Worm (Caenorhabditis elegans) whole organism, L4 larva: ENCODE results near the gene cal-4.
A peak's percentile ranks its signal among the peaks of the same experiment; 100 is the strongest.

Experiments
- F26F4.8 ChIP-seq: fragments of 200-800 bp; sonication (Bioruptor generic); conservative IDR thresholded peaks from 2 replicates; pipeline ENCODE4 v1.3.6; 2022; ENCODE audit warnings: missing genetic modification characterization, missing compliant biosample characterization
- F37D6.2 ChIP-seq: sonication (generic microtip); optimal IDR thresholded peaks from 2 replicates; lab custom pipeline; 2016; ENCODE audit warnings: mild to moderate bottlenecking, missing genetic modification characterization, missing compliant biosample characterization
- F44E2.7 ChIP-seq: fragments of 200-800 bp; sonication (Bioruptor generic); IDR thresholded peaks from 2 replicates; pipeline ENCODE4 v2.1.2; 2022; ENCODE audit warnings: missing genetic modification characterization, missing compliant biosample characterization
- Y105C5A.15 ChIP-seq: fragments of 200-800 bp; sonication (Bioruptor generic); IDR thresholded peaks from 2 replicates; pipeline ENCODE4 v1.3.6; 2022; ENCODE audit warnings: missing genetic modification characterization, missing compliant biosample characterization
- Y48G9A.11 ChIP-seq: fragments of 200-800 bp; sonication (Bioruptor generic); IDR thresholded peaks from 2 replicates; pipeline ENCODE4 v1.3.6; 2022; ENCODE audit warnings: missing genetic modification reagents, missing genetic modification characterization, missing compliant biosample characterization
- Y75B8A.6 ChIP-seq: fragments of 200-800 bp; sonication (Bioruptor generic); IDR thresholded peaks from 2 replicates; pipeline ENCODE4 v1.3.6; 2022; ENCODE audit warnings: missing genetic modification reagents, missing genetic modification characterization, missing compliant biosample characterization
- ZK546.5 ChIP-seq, 2 experiments: sonication (generic microtip); optimal IDR thresholded peaks; 2 replicates each; lab custom pipeline; 2017; ENCODE audit warnings: missing biosample characterization in 2 of 2, missing genetic modification characterization in 2 of 2
- aha-1 ChIP-seq: fragments of 150-350 bp; peaks from one replicate; lab custom pipeline; 2014; ENCODE audit warnings: missing biosample characterization, missing genetic modification characterization
- ceh-20 ChIP-seq: fragments of 200-800 bp; sonication (Bioruptor generic); IDR thresholded peaks from 2 replicates; pipeline ENCODE4 v1.3.6; 2022; ENCODE audit warnings: missing genetic modification reagents, missing genetic modification characterization, missing compliant biosample characterization
- ceh-28 ChIP-seq: fragments of 150-350 bp; optimal IDR thresholded peaks from 2 replicates; lab custom pipeline; 2014; ENCODE audit warnings: missing biosample characterization, missing genetic modification reagents, missing genetic modification characterization
- ceh-32 ChIP-seq: sonication (generic microtip); optimal IDR thresholded peaks from 2 replicates; lab custom pipeline; 2016; ENCODE audit warnings: mild to moderate bottlenecking, missing genetic modification characterization, missing compliant biosample characterization; ENCODE audit not compliant: poor library complexity
- cey-2 ChIP-seq: sonication (generic microtip); optimal IDR thresholded peaks from 3 replicates; lab custom pipeline; 2017; ENCODE audit warnings: missing genetic modification characterization, mild to moderate bottlenecking, missing compliant biosample characterization, antibody characterized with exemption, borderline replicate concordance; ENCODE audit not compliant: insufficient read depth
- ctbp-1 ChIP-seq: fragments of 200-800 bp; sonication (Bioruptor generic); IDR thresholded peaks from 2 replicates; pipeline ENCODE4 v1.3.6; 2022; ENCODE audit warnings: missing genetic modification reagents, missing genetic modification characterization, missing compliant biosample characterization
- daf-8 ChIP-seq: fragments of 200-800 bp; sonication (Bioruptor generic); IDR thresholded peaks from 2 replicates; pipeline ENCODE4 v1.3.6; 2022; ENCODE audit warnings: missing genetic modification characterization, missing compliant biosample characterization
- dmd-6 ChIP-seq: fragments of 200-800 bp; sonication (Bioruptor generic); IDR thresholded peaks from 2 replicates; pipeline ENCODE4 v1.3.6; 2022; ENCODE audit warnings: missing genetic modification reagents, missing genetic modification characterization, missing compliant biosample characterization
- dpl-1 ChIP-seq: fragments of 150-350 bp; optimal IDR thresholded peaks from 2 replicates; lab custom pipeline; 2014; ENCODE audit warnings: missing biosample characterization, missing genetic modification reagents, missing genetic modification characterization
- duxl-1 ChIP-seq: sonication (generic microtip); optimal IDR thresholded peaks from 2 replicates; lab custom pipeline; 2016; ENCODE audit warnings: mild to moderate bottlenecking, missing genetic modification characterization, moderate library complexity, missing compliant biosample characterization; ENCODE audit not compliant: poor library complexity
- dve-1 ChIP-seq: sonication (generic microtip); optimal IDR thresholded peaks from 2 replicates; lab custom pipeline; 2017; ENCODE audit warnings: antibody characterized with exemption, mild to moderate bottlenecking, missing genetic modification characterization, missing compliant biosample characterization; ENCODE audit not compliant: insufficient read depth
- hlh-30 ChIP-seq: sonication (generic microtip); optimal IDR thresholded peaks from 2 replicates; lab custom pipeline; 2017; ENCODE audit warnings: antibody characterized with exemption, mild to moderate bottlenecking, missing genetic modification characterization, missing compliant biosample characterization; ENCODE audit not compliant: insufficient read depth
- hmg-1.1 ChIP-seq: fragments of 200-800 bp; sonication (Bioruptor generic); IDR thresholded peaks from 2 replicates; pipeline ENCODE4 v1.3.6; 2022; ENCODE audit warnings: missing genetic modification reagents, missing genetic modification characterization, missing compliant biosample characterization
- lim-7 ChIP-seq: fragments of 200-800 bp; sonication (Bioruptor generic); IDR thresholded peaks from 2 replicates; pipeline ENCODE4 v1.3.6; 2022; ENCODE audit warnings: missing genetic modification characterization, missing compliant biosample characterization
- lin-13 ChIP-seq: fragments of 150-350 bp; optimal IDR thresholded peaks from 2 replicates; lab custom pipeline; 2014; ENCODE audit warnings: missing biosample characterization, missing genetic modification reagents, missing genetic modification characterization
- lin-29 ChIP-seq: fragments of 200-800 bp; sonication (Bioruptor generic); IDR thresholded peaks from 2 replicates; pipeline ENCODE4 v1.3.6; 2022; ENCODE audit warnings: missing genetic modification reagents, missing genetic modification characterization, missing compliant biosample characterization
- lir-3 ChIP-seq: sonication (generic microtip); optimal IDR thresholded peaks from 2 replicates; lab custom pipeline; 2016; ENCODE audit warnings: mild to moderate bottlenecking, missing genetic modification characterization, missing compliant biosample characterization
- lsy-2 ChIP-seq, 2 experiments: fragments of 150-350 bp in 1 of 2; sonication (generic microtip) in 1 of 2; optimal IDR thresholded peaks; 2 replicates each; lab custom pipeline; 2014 to 2017; ENCODE audit warnings: missing biosample characterization in 2 of 2, missing genetic modification characterization in 2 of 2
- madf-5 ChIP-seq, 2 experiments: fragments of 200-800 bp; sonication (Bioruptor generic); IDR thresholded peaks; 2 replicates each; pipeline ENCODE4 v1.3.6; 2022; ENCODE audit warnings: missing compliant biosample characterization in 2 of 2, missing genetic modification characterization in 2 of 2
- mep-1 ChIP-seq: fragments of 150-350 bp; sonication (generic microtip); optimal IDR thresholded peaks from 3 replicates; lab custom pipeline; 2014; ENCODE audit warnings: missing biosample characterization, missing genetic modification characterization
- nhr-11 ChIP-seq: fragments of 150-350 bp; optimal IDR thresholded peaks from 2 replicates; lab custom pipeline; 2014; ENCODE audit warnings: missing biosample characterization, missing genetic modification characterization
- nhr-28 ChIP-seq: fragments of 150-350 bp; optimal IDR thresholded peaks from 2 replicates; lab custom pipeline; 2014; ENCODE audit warnings: missing biosample characterization, missing genetic modification characterization
- nhr-6 ChIP-seq: fragments of 150-350 bp; optimal IDR thresholded peaks from 2 replicates; lab custom pipeline; 2014; ENCODE audit warnings: missing biosample characterization, missing genetic modification characterization
- pha-4 ChIP-seq, 2 experiments: fragments of 150-350 bp in 1 of 2; fragments of 200-800 bp in 1 of 2; sonication (Bioruptor generic) in 1 of 2; IDR thresholded peaks in 1 of 2; optimal IDR thresholded peaks in 1 of 2; 2 replicates each; pipeline versions ENCODE4 v1.3.6 to Lab custom; 2014 to 2022; ENCODE audit warnings: missing genetic modification characterization in 2 of 2, missing genetic modification reagents in 2 of 2, missing biosample characterization in 1 of 2, missing compliant biosample characterization in 1 of 2
- rbr-2 ChIP-seq: sonication (generic microtip); optimal IDR thresholded peaks from 2 replicates; lab custom pipeline; 2016; ENCODE audit warnings: missing genotype, missing genetic modification characterization, missing compliant biosample characterization
- sdz-12 ChIP-seq: fragments of 200-800 bp; sonication (Bioruptor generic); optimal IDR thresholded peaks from 2 replicates; lab custom pipeline; 2018; ENCODE audit warnings: mild to moderate bottlenecking, missing genetic modification characterization, missing compliant biosample characterization
- set-16 ChIP-seq: fragments of 200-800 bp; sonication (Bioruptor generic); IDR thresholded peaks from 2 replicates; pipeline ENCODE4 v1.3.6; 2022; ENCODE audit warnings: missing genetic modification reagents, missing genetic modification characterization, missing compliant biosample characterization
- tag-97 ChIP-seq: fragments of 200-800 bp; sonication (Bioruptor generic); IDR thresholded peaks from 2 replicates; pipeline ENCODE4 v1.3.6; 2022; ENCODE audit warnings: missing genetic modification characterization, missing compliant biosample characterization
- tra-1 ChIP-seq: fragments of 200-800 bp; sonication (Bioruptor generic); IDR thresholded peaks from 2 replicates; pipeline ENCODE4 v1.3.6; 2022; ENCODE audit warnings: missing genetic modification reagents, missing genetic modification characterization, missing compliant biosample characterization
- unc-130 ChIP-seq: sonication (generic microtip); optimal IDR thresholded peaks from 2 replicates; lab custom pipeline; 2016; ENCODE audit warnings: missing genetic modification reagents, missing genetic modification characterization, missing compliant biosample characterization
- unc-39 ChIP-seq: sonication (generic microtip); optimal IDR thresholded peaks from 2 replicates; lab custom pipeline; 2017; ENCODE audit warnings: missing biosample characterization, missing genetic modification characterization
- unc-62 ChIP-seq, 3 experiments: fragments of 150-350 bp in 1 of 3; sonication (generic microtip); optimal IDR thresholded peaks in 2 of 3; peaks in 1 of 3; 1 replicate in 1 of 3; 2 replicates in 2 of 3; lab custom pipeline; 2014 to 2017; ENCODE audit warnings: missing biosample characterization in 3 of 3, missing genetic modification characterization in 3 of 3, missing genetic modification reagents in 3 of 3, missing genotype in 1 of 3
- zag-1 ChIP-seq: fragments of 150-350 bp; optimal IDR thresholded peaks from 2 replicates; lab custom pipeline; 2014; ENCODE audit warnings: missing biosample characterization, missing genetic modification characterization
- zfp-3 ChIP-seq: fragments of 200-800 bp; sonication (Bioruptor generic); conservative IDR thresholded peaks from 2 replicates; pipeline ENCODE4 v1.3.6; 2022; ENCODE audit warnings: missing genetic modification reagents, missing genetic modification characterization, missing compliant biosample characterization
- ztf-11 ChIP-seq: fragments of 150-350 bp; optimal IDR thresholded peaks from 2 replicates; lab custom pipeline; 2014; ENCODE audit warnings: missing biosample characterization, missing genetic modification characterization
- ztf-7 ChIP-seq: fragments of 150-350 bp; optimal IDR thresholded peaks from 2 replicates; lab custom pipeline; 2014; ENCODE audit warnings: missing biosample characterization, missing genetic modification characterization

The cal-4 gene

ce11 chrIV:10521106-10521505 lies at the start of gene cal-4:
TSS of gene cal-4 (plus strand) at chrIV:10521406.
- TF ChIP-seq aha-1 (tag; lab: Kevin White, UChicago) (peak; percentile 57), ztf-11 (tag; lab: Kevin White, UChicago) (no peak), F44E2.7 (GFP tag; lab: Robert Waterston, UW) (no peak)

- TF ChIP-seq zfp-3 (GFP tag; lab: Robert Waterston, UW) (no peak), aha-1 (tag; lab: Kevin White, UChicago) (peak; percentile 44)
Measured at ce11 chrIV:10472478-10472877, 48.7 kb upstream of the cal-4 start, which contains the start of gene bgnt-1.1. TSS of gene bgnt-1.1 (plus strand) at chrIV:10472778.

ce11 chrIV:10475234-10475633 lies 46.0 kb upstream of the cal-4 start:
- TF ChIP-seq unc-130 (GFP tag; lab: Kevin White, UChicago), result no peak
- no peak for TF ChIP-seq lin-13
- TF ChIP-seq ztf-7 (tag; lab: Kevin White, UChicago), result no peak
- TF ChIP-seq pha-4 (GFP tag; IDR thresholded peaks at IDR 0.05; lab: Robert Waterston, UW), result no peak
- no peak for TF ChIP-seq pha-4 (tag; optimal IDR thresholded peaks at IDR 0.05; lab: Kevin White, UChicago)
- no peak for TF ChIP-seq ctbp-1 (GFP tag; lab: Robert Waterston, UW)
- peak in 1 of 2 experiments; percentile 95 for TF ChIP-seq unc-62 (GFP tag; optimal IDR thresholded peaks at IDR 0.05 in 1 of 2; lab: Kevin White, UChicago)
- TF ChIP-seq unc-62 (tag; optimal IDR thresholded peaks at IDR 0.05; lab: Kevin White, UChicago), result no peak
- no peak for TF ChIP-seq nhr-28 (tag; lab: Kevin White, UChicago)
- TF ChIP-seq, all 104 proteins: peak for 1

ce11 chrIV:10481695-10482094 lies 39.5 kb upstream of the cal-4 start, which contains the start of gene egl-21:
TSS of gene egl-21 (minus strand) at chrIV:10481844.
- TF ChIP-seq ztf-7 (tag; lab: Kevin White, UChicago) (no peak), dve-1 (tag; lab: Kevin White, UChicago) (no peak), lin-29 (GFP tag; lab: Robert Waterston, UW) (no peak), Y48G9A.11 (no peak), hlh-30 (tag; lab: Kevin White, UChicago) (peak; percentile 57), unc-62 (GFP tag; optimal IDR thresholded peaks at IDR 0.05 in 1 of 2; lab: Kevin White, UChicago) (peak in 1 of 2 experiments; percentile 6), unc-62 (tag; optimal IDR thresholded peaks at IDR 0.05; lab: Kevin White, UChicago) (no peak), set-16 (GFP tag; lab: Robert Waterston, UW) (peak; percentile 50; the same call in 1 of the 2 replicates), sdz-12 (no peak), madf-5 (GFP tag; IDR thresholded peaks at IDR 0.05; lab: Robert Waterston, UW) (no peak), tag-97 (GFP tag; lab: Robert Waterston, UW) (no peak), lsy-2 (tag; optimal IDR thresholded peaks at IDR 0.05; lab: Kevin White, UChicago) (peak; percentile 5 to 67), lim-7 (GFP tag; lab: Robert Waterston, UW) (no peak), cey-2 (no peak), F37D6.2 (tag; lab: Kevin White, UChicago) (peak; percentile 63), ctbp-1 (GFP tag; lab: Robert Waterston, UW) (peak; percentile 76), Y75B8A.6 (GFP tag; lab: Robert Waterston, UW) (no peak), mep-1 (tag; lab: Kevin White, UChicago) (peak; percentile 48), nhr-6 (tag; lab: Kevin White, UChicago) (no peak), tra-1 (GFP tag; lab: Robert Waterston, UW) (no peak), aha-1 (tag; lab: Kevin White, UChicago) (peak; percentile 93), duxl-1 (tag; lab: Kevin White, UChicago) (no peak), dmd-6 (GFP tag; lab: Robert Waterston, UW) (peak; percentile 54), unc-39 (tag; lab: Kevin White, UChicago) (no peak), Y105C5A.15 (GFP tag; lab: Robert Waterston, UW) (no peak), hmg-1.1 (peak; percentile 55; the same call in 1 of the 2 replicates), daf-8 (GFP tag; lab: Robert Waterston, UW) (no peak), dpl-1 (GFP tag; lab: Kevin White, UChicago) (peak; percentile 6), ZK546.5 (tag; optimal IDR thresholded peaks at IDR 0.05; lab: Kevin White, UChicago) (no peak), ceh-32 (no peak), ceh-20 (GFP tag; lab: Robert Waterston, UW) (no peak), F26F4.8 (GFP tag; lab: Robert Waterston, UW) (no peak), zag-1 (tag; lab: Kevin White, UChicago) (no peak), rbr-2 (peak; percentile 82), ceh-28 (tag; lab: Kevin White, UChicago) (peak; percentile 17), nhr-11 (tag; lab: Kevin White, UChicago) (peak; percentile 48), lir-3 (tag; lab: Kevin White, UChicago) (no peak)
